Worm (Caenorhabditis elegans): Measurements from ENCODE around the gene penr-1.

penr-1 gene

DNA sequence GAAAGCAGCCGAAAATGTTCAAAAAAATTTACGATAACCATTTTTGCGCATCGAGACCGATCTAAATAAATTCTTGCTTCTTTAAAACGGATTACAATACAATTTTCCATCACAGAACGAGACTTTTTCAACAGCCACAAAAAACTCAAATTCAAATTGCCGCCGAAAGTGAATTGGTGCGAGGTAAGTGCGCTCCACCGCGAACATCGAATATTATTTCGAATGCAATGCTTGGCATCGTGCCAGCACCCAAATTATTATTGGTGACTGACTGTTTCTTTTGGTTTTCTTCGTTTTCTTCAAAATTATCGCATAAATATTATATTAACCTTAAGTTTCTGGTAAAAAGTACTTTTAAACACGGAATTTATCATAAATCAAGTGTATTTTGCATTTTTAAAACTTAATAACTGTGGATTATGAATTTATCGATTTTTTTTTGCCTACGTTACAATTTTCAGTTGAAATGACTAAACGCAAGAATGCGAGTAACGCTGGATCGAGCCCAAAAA is at the start of gene penr-1:
TSS of gene penr-1 (plus strand) at position 462 of the 512 bp plus-strand sequence.
- TF ChIP-seq C34F6.9 (tag; optimal IDR thresholded peaks at IDR 0.05), result peak; percentile 76
- no peak for TF ChIP-seq ceh-16 (tag; optimal IDR thresholded peaks at IDR 0.05)
- no peak for TF ChIP-seq egl-27 (tag; optimal IDR thresholded peaks at IDR 0.05)
- TF ChIP-seq sma-9 (GFP tag; optimal IDR thresholded peaks at IDR 0.05), result peak; percentile 74
- no peak for TF ChIP-seq sma-9 (tag; optimal IDR thresholded peaks at IDR 0.05)
- TF ChIP-seq F13H6.1 (tag; optimal IDR thresholded peaks at IDR 0.05), result peak; percentile 40
- peak; percentile 92 for TF ChIP-seq gmeb-1 (tag; optimal IDR thresholded peaks at IDR 0.05)
- no peak for TF ChIP-seq ceh-82 (tag; optimal IDR thresholded peaks at IDR 0.05)
- peak; percentile 62 for TF ChIP-seq crh-2 (tag; optimal IDR thresholded peaks at IDR 0.05)
- peak; percentile 71 for TF ChIP-seq unc-55 (GFP tag; optimal IDR thresholded peaks at IDR 0.05)
- peak; percentile 3 to 74 for TF ChIP-seq lsy-2 (tag; optimal IDR thresholded peaks at IDR 0.05)
- peak; percentile 35 for TF ChIP-seq lin-13 (GFP tag; optimal IDR thresholded peaks at IDR 0.05)
- TF ChIP-seq sem-4 (tag; optimal IDR thresholded peaks at IDR 0.05), result peak; percentile 49
- TF ChIP-seq fos-1 (tag; optimal IDR thresholded peaks at IDR 0.05), result peak; percentile 15
- TF ChIP-seq lin-11 (tag; optimal IDR thresholded peaks at IDR 0.05), result peak; percentile 18
- no peak for TF ChIP-seq snpc-4 (tag; optimal IDR thresholded peaks at IDR 0.05)
- TF ChIP-seq R02D3.7 (tag; optimal IDR thresholded peaks at IDR 0.05), result no peak
- TF ChIP-seq nhr-129 (tag; optimal IDR thresholded peaks at IDR 0.05), result peak; percentile 57
- peak; percentile 46 for TF ChIP-seq nhr-25 (tag; optimal IDR thresholded peaks at IDR 0.05)
- TF ChIP-seq sma-3 (GFP tag; optimal IDR thresholded peaks at IDR 0.05), result peak; percentile 41

DNA sequence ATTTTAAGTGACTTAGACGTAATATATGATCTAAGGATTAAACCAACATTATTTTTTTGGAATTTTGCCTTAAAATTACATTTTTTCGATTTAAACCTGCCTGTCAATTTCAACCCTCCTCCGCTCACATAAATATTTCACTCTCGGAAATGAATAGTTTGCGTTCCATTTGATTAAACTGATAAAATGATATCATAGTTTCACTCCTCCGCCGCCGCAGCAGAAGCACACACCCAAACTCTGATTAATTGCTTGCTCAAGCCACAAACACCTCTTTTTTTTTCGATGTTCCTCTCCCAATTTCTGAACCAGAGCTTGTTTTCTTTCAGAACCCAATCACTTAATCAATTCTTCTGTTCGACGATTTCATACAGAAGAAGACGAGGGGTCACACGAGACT is 46.2 kb upstream of the penr-1 start, which contains the start of gene Y49G5B.1:
TSS of gene Y49G5B.1 (plus strand) at position 324 of the 400 bp plus-strand sequence.
- TF ChIP-seq skn-1 (tag; optimal IDR thresholded peaks at IDR 0.05) (no peak), R02D3.7 (tag; optimal IDR thresholded peaks at IDR 0.05) (no peak), fos-1 (tag; optimal IDR thresholded peaks at IDR 0.05) (peak; percentile 56)

DNA sequence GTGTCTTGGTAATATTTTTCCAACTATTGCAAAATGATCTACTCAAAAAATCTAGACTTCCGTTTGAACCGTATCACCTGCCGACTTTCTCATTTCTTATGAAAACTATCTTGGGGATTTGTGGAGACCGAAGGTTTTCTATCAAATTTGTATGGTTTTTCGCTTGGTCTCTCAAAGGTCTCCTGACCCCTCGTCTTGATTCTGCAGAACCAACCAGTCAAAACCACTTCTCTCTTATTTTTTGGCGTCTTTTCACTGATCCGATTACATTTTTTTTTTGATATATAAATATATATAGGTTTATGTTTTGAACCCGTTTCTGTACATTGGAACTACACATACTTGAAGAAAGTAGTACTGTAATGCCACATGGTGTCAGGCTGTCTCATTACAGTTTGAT is 43.6 kb upstream of the penr-1 start:
- TF ChIP-seq unc-55 (GFP tag; optimal IDR thresholded peaks at IDR 0.05) (no peak), mbf-1 (tag; optimal IDR thresholded peaks at IDR 0.05) (no peak), nhr-11 (tag; optimal IDR thresholded peaks at IDR 0.05) (no peak), ceh-82 (tag; optimal IDR thresholded peaks at IDR 0.05) (no peak), nhr-25 (tag; optimal IDR thresholded peaks at IDR 0.05) (no peak), peb-1 (tag; optimal IDR thresholded peaks at IDR 0.05) (no peak), nhr-6 (tag; optimal IDR thresholded peaks at IDR 0.05) (no peak), elt-1 (tag; optimal IDR thresholded peaks at IDR 0.05) (no peak)

DNA sequence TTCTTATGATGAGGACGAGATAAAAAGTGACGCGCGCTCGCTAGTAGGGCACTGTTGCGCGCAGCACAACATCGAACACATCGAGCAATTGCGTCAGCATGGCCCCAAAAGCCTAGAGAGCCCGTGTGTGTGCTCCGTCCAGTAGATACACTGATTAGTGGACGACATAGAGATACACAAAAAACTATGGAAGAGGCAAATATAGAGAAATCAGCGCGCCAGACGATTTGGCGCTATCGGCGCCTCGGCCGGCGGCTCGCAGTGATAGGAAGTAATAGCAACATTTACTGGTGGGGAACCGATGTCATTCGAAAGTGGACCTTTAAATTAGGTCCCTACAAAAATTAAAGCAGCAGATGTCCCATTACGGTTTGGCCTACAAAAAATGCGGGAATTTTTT is 40.8 kb upstream of the penr-1 start:
- TF ChIP-seq F13H6.1 (tag; optimal IDR thresholded peaks at IDR 0.05) (peak; percentile 16), nhr-6 (tag; optimal IDR thresholded peaks at IDR 0.05) (no peak), nhr-237 (tag; optimal IDR thresholded peaks at IDR 0.05) (no peak), nhr-10 (tag; optimal IDR thresholded peaks at IDR 0.05) (no peak), sma-9 (GFP tag; optimal IDR thresholded peaks at IDR 0.05) (peak; percentile 74), sma-9 (tag; optimal IDR thresholded peaks at IDR 0.05) (no peak), ZK546.5 (tag; optimal IDR thresholded peaks at IDR 0.05) (no peak), nhr-12 (tag; optimal IDR thresholded peaks at IDR 0.05) (no peak), elt-1 (tag; optimal IDR thresholded peaks at IDR 0.05) (no peak), nhr-129 (tag; optimal IDR thresholded peaks at IDR 0.05) (peak; percentile 32), lin-39 (tag; optimal IDR thresholded peaks at IDR 0.05) (no peak), lsy-2 (tag; optimal IDR thresholded peaks at IDR 0.05) (no peak), unc-62 (GFP tag; optimal IDR thresholded peaks at IDR 0.05) (no peak), sma-3 (GFP tag; optimal IDR thresholded peaks at IDR 0.05) (peak; percentile 41), sem-4 (tag; optimal IDR thresholded peaks at IDR 0.05) (no peak), Y55F3AM.14 (GFP tag; optimal IDR thresholded peaks at IDR 0.05) (no peak), snpc-4 (tag; optimal IDR thresholded peaks at IDR 0.05) (no peak), nhr-21 (tag; optimal IDR thresholded peaks at IDR 0.05) (no peak), unc-39 (tag; optimal IDR thresholded peaks at IDR 0.05) (no peak), mab-5 (tag; optimal IDR thresholded peaks at IDR 0.05) (no peak), unc-55 (GFP tag; optimal IDR thresholded peaks at IDR 0.05) (no peak), R02D3.7 (tag; optimal IDR thresholded peaks at IDR 0.05) (no peak), ztf-1 (GFP tag; conservative IDR thresholded peaks at IDR 0.05) (no peak), nhr-23 (tag; optimal IDR thresholded peaks at IDR 0.05) (no peak), blmp-1 (tag; optimal IDR thresholded peaks at IDR 0.05; ENCODE audit: insufficient read depth) (no peak), mbf-1 (tag; optimal IDR thresholded peaks at IDR 0.05) (no peak), ceh-16 (tag; optimal IDR thresholded peaks at IDR 0.05) (no peak), skn-1 (tag; optimal IDR thresholded peaks at IDR 0.05) (no peak), elt-3 (tag; optimal IDR thresholded peaks at IDR 0.05) (no peak)
